Fruit fly (Drosophila melanogaster) Kc167 (cell line): ENCODE results near the gene Brd8.

Experiments used
- Myc ChIP-seq: fragments of >200 bp; optimal IDR thresholded peaks from 2 replicates; lab custom pipeline; 2017; ENCODE audit warnings: missing external identifiers
- h ChIP-seq: fragments of >200 bp; optimal IDR thresholded peaks from 3 replicates; lab custom pipeline; 2018; ENCODE audit warnings: missing external identifiers
- psq ChIP-seq: fragments of >200 bp; optimal IDR thresholded peaks from 2 replicates; lab custom pipeline; 2017; ENCODE audit warnings: missing external identifiers

dm6 chr3R:29229958-29230357 is 6.7 kb downstream of the Brd8 start:
- TF ChIP-seq psq (lab: Kevin White, UChicago), result no peak
- TF ChIP-seq Myc (lab: Kevin White, UChicago), result no peak
- no peak for TF ChIP-seq h (lab: Kevin White, UChicago)
